Fruit fly (Drosophila melanogaster) whole organism, pupa: Measurements from ENCODE around the gene CG14309.

Experiments used
- CG10348 ChIP-seq: fragments of 200-800 bp; sonication (Bioruptor generic); IDR thresholded peaks from 2 replicates; pipeline ENCODE4 v1.3.6; 2022; ENCODE audit warnings: missing biosample characterization, missing genetic modification characterization
- CG13204 ChIP-seq: fragments of 200-800 bp; sonication (Bioruptor generic); optimal IDR thresholded peaks from 2 replicates; lab custom pipeline; 2018; ENCODE audit warnings: missing biosample characterization, mild to moderate bottlenecking, missing genetic modification characterization, moderate library complexity
- CG14655 ChIP-seq: fragments of 200-800 bp; sonication (Bioruptor generic); optimal IDR thresholded peaks from 3 replicates; lab custom pipeline; 2017; ENCODE audit warnings: mild to moderate bottlenecking, missing biosample characterization, missing genetic modification reagents, missing genetic modification characterization
- CG15710 ChIP-seq: fragments of 200-800 bp; sonication (Bioruptor generic); optimal IDR thresholded peaks from 2 replicates; lab custom pipeline; 2018; ENCODE audit warnings: missing biosample characterization, mild to moderate bottlenecking, missing genetic modification characterization, moderate library complexity
- CG34367 ChIP-seq: fragments of 200-800 bp; sonication (Bioruptor generic); optimal IDR thresholded peaks from 2 replicates; lab custom pipeline; 2018; ENCODE audit warnings: missing biosample characterization, mild to moderate bottlenecking, missing genetic modification characterization
- D1 ChIP-seq: fragments of 200-800 bp; sonication (Bioruptor generic); optimal IDR thresholded peaks from 2 replicates; lab custom pipeline; 2018; ENCODE audit warnings: missing biosample characterization, mild to moderate bottlenecking, missing genetic modification characterization, moderate library complexity
- EcR ChIP-seq: fragments of 200-800 bp; sonication (Bioruptor generic); optimal IDR thresholded peaks from 3 replicates; lab custom pipeline; 2019; ENCODE audit warnings: missing biosample characterization, missing genetic modification characterization, mild to moderate bottlenecking, moderate library complexity, missing genetic modification reagents
- Pif1B ChIP-seq: fragments of 200-800 bp; sonication (Bioruptor generic); optimal IDR thresholded peaks from 3 replicates; lab custom pipeline; 2016; ENCODE audit warnings: missing biosample characterization, missing genetic modification characterization
- Snoo ChIP-seq: fragments of 200-800 bp; sonication (Bioruptor generic); optimal IDR thresholded peaks from 3 replicates; lab custom pipeline; 2017; ENCODE audit warnings: missing biosample characterization, mild to moderate bottlenecking, missing genetic modification characterization, inconsistent platforms
- fd96Ca ChIP-seq: fragments of 200-800 bp; sonication (Bioruptor generic); IDR thresholded peaks from 3 replicates; pipeline ENCODE4 v1.3.6; 2022; ENCODE audit warnings: missing biosample characterization, missing genetic modification characterization
- gl ChIP-seq: fragments of 200-800 bp; sonication (Bioruptor generic); optimal IDR thresholded peaks from 2 replicates; lab custom pipeline; 2018; ENCODE audit warnings: missing biosample characterization, mild to moderate bottlenecking, missing genetic modification characterization

DNA sequence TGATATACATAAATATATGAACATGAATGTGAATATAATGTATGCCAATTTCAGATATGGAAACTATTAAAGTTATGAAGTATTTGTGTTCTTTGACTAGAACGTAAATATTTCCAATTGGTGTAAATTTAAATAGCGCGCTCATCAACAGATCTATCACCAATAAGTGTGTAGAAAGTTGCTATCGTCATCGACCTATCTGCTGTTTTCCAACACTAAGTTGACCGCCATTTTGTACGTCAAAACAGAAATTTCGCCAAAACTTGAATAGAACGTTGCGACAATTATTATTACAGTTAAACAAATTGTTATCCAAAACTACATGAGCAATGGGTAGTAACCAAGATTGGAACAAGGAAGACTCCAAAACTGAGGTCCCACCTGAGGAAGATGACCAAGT is 721 bp upstream of the CG14309 start, which contains the start of gene cona:
- TF ChIP-seq D1 = no peak
- no peak for TF ChIP-seq CG13204 (GFP tag; lab: Kevin White, UChicago)
- no peak for TF ChIP-seq gl (tag; lab: Kevin White, UChicago)
- no peak for TF ChIP-seq CG10348 (GFP tag; lab: Robert Waterston, UW)
- TF ChIP-seq EcR (GFP tag; lab: Kevin White, UChicago) = no peak
- no peak for TF ChIP-seq Pif1B
- TF ChIP-seq fd96Ca (GFP tag; lab: Robert Waterston, UW) = no peak
- TF ChIP-seq CG14655 (GFP tag; lab: Kevin White, UChicago) = no peak
- no peak for TF ChIP-seq CG15710 (tag; lab: Kevin White, UChicago)
- TF ChIP-seq Snoo (tag; lab: Kevin White, UChicago) = no peak
- TF ChIP-seq CG34367 (tag; lab: Kevin White, UChicago) = no peak
